Worm (Caenorhabditis elegans) whole organism, early embryonic: ENCODE data around the gene rgs-6.

ENCODE experiments used
- aly-1 ChIP-seq: sonication (generic microtip); optimal IDR thresholded peaks from 2 replicates; lab custom pipeline; 2016; ENCODE audit warnings: missing genetic modification characterization, missing compliant biosample characterization
- ama-1 ChIP-seq: fragments of 150-350 bp; optimal IDR thresholded peaks from 2 replicates; lab custom pipeline; 2014
- ceh-13 ChIP-seq: fragments of 200-800 bp; sonication (Bioruptor generic); optimal IDR thresholded peaks from 2 replicates; lab custom pipeline; 2018; ENCODE audit warnings: mild to moderate bottlenecking, missing genetic modification characterization, missing compliant biosample characterization
- ceh-36 ChIP-seq: sonication (generic microtip); optimal IDR thresholded peaks from 2 replicates; lab custom pipeline; 2016; ENCODE audit warnings: missing genetic modification characterization, inconsistent platforms, missing compliant biosample characterization
- flt-1 ChIP-seq: fragments of 200-800 bp; sonication (Bioruptor generic); IDR thresholded peaks from 2 replicates; pipeline ENCODE4 v1.3.6; 2022; ENCODE audit warnings: missing genetic modification characterization, missing compliant biosample characterization
- pes-1 ChIP-seq: fragments of 200-800 bp; sonication (Bioruptor generic); IDR thresholded peaks from 2 replicates; pipeline ENCODE4 v1.3.6; 2022; ENCODE audit warnings: missing genetic modification reagents, missing genetic modification characterization, missing compliant biosample characterization
- sea-1 ChIP-seq: fragments of 200-800 bp; sonication (Bioruptor generic); conservative IDR thresholded peaks from 2 replicates; pipeline ENCODE4 v1.3.6; 2022; ENCODE audit warnings: missing genetic modification characterization, missing compliant biosample characterization
- tbx-37 ChIP-seq: fragments of 200-800 bp; sonication (Bioruptor generic); conservative IDR thresholded peaks from 2 replicates; pipeline ENCODE4 v1.3.6; 2022; ENCODE audit warnings: missing genetic modification reagents, missing genetic modification characterization, missing compliant biosample characterization
- tra-4 ChIP-seq: sonication (generic microtip); optimal IDR thresholded peaks from 2 replicates; lab custom pipeline; 2017; ENCODE audit warnings: missing genetic modification characterization, missing compliant biosample characterization

- TF ChIP-seq ama-1 (lab: Kevin White, UChicago) (no peak), aly-1 (tag; lab: Kevin White, UChicago) (no peak), pes-1 (GFP tag; lab: Robert Waterston, UW) (no peak), sea-1 (GFP tag; lab: Robert Waterston, UW) (no peak), ceh-36 (tag; lab: Kevin White, UChicago) (no peak), flt-1 (GFP tag; lab: Robert Waterston, UW) (no peak), tra-4 (tag; lab: Kevin White, UChicago) (no peak), tbx-37 (no peak), ceh-13 (no peak)
Observed at ce11 chrX:5746665-5747064, 13.1 kb upstream of the rgs-6 start.
